Worm (Caenorhabditis elegans) whole organism, young adult: ENCODE measurements around the gene C27B7.6.

Experiments used
- B0019.2 ChIP-seq: fragments of 200-800 bp; sonication (Bioruptor generic); conservative IDR thresholded peaks from 2 replicates; pipeline ENCODE4 v1.3.6; 2022; ENCODE audit warnings: missing genetic modification reagents, missing genetic modification characterization, missing compliant biosample characterization
- F33H1.4 ChIP-seq: fragments of 200-800 bp; sonication (Bioruptor generic); IDR thresholded peaks from 2 replicates; pipeline ENCODE4 v1.3.6; 2022; ENCODE audit warnings: missing genetic modification reagents, missing genetic modification characterization, missing compliant biosample characterization
- F57A8.1 ChIP-seq: fragments of 200-800 bp; sonication (Bioruptor generic); optimal IDR thresholded peaks from 2 replicates; lab custom pipeline; 2018; ENCODE audit warnings: mild to moderate bottlenecking, missing genetic modification characterization, moderate library complexity, missing compliant biosample characterization
- K12H6.12 ChIP-seq: fragments of 200-800 bp; sonication (Bioruptor generic); optimal IDR thresholded peaks from 2 replicates; lab custom pipeline; 2018; ENCODE audit warnings: mild to moderate bottlenecking, missing genetic modification characterization, missing compliant biosample characterization
- Y95B8A.8 ChIP-seq: fragments of 200-800 bp; sonication (Bioruptor generic); IDR thresholded peaks from 2 replicates; pipeline ENCODE4 v1.3.6; 2022; ENCODE audit warnings: missing genetic modification reagents, missing genetic modification characterization, missing compliant biosample characterization
- attf-3 ChIP-seq: fragments of 200-800 bp; sonication (Bioruptor generic); conservative IDR thresholded peaks from 2 replicates; pipeline ENCODE4 v1.3.6; 2022; ENCODE audit warnings: missing genetic modification reagents, missing genetic modification characterization, missing compliant biosample characterization
- cebp-1 ChIP-seq, 2 experiments: fragments of 200-800 bp in 1 of 2; sonication (Bioruptor generic) in 1 of 2; sonication (generic microtip) in 1 of 2; IDR thresholded peaks in 1 of 2; optimal IDR thresholded peaks in 1 of 2; 2 replicates each; pipeline versions ENCODE4 v1.3.6 to Lab custom; 2017 to 2022; ENCODE audit warnings: missing compliant biosample characterization in 2 of 2, missing genetic modification characterization in 2 of 2, mild to moderate bottlenecking in 1 of 2, missing genetic modification reagents in 1 of 2, moderate library complexity in 1 of 2
- dpff-1 ChIP-seq: sonication (generic microtip); optimal IDR thresholded peaks from 2 replicates; lab custom pipeline; 2017; ENCODE audit warnings: mild to moderate bottlenecking, missing genetic modification characterization, missing compliant biosample characterization
- egl-18 ChIP-seq: fragments of 200-800 bp; sonication (Bioruptor generic); IDR thresholded peaks from 2 replicates; pipeline ENCODE4 v1.3.6; 2022; ENCODE audit warnings: missing genetic modification reagents, missing genetic modification characterization, missing compliant biosample characterization
- ekl-4 ChIP-seq: fragments of 200-800 bp; sonication (Bioruptor generic); IDR thresholded peaks from 2 replicates; pipeline ENCODE4 v1.3.6; 2022; ENCODE audit warnings: missing genetic modification reagents, missing genetic modification characterization, missing compliant biosample characterization
- let-607 ChIP-seq, 2 experiments: fragments of 200-800 bp in 1 of 2; sonication (Bioruptor generic) in 1 of 2; sonication (generic microtip) in 1 of 2; optimal IDR thresholded peaks; 2 replicates each; lab custom pipeline; 2016 to 2018; ENCODE audit warnings: mild to moderate bottlenecking in 2 of 2, missing compliant biosample characterization in 2 of 2, missing genetic modification characterization in 2 of 2, moderate library complexity in 2 of 2, missing genotype in 1 of 2
- nhr-120 ChIP-seq: fragments of 200-800 bp; sonication (Bioruptor generic); IDR thresholded peaks from 2 replicates; pipeline ENCODE4 v1.3.6; 2022; ENCODE audit warnings: missing genetic modification characterization, missing compliant biosample characterization
- pha-4 ChIP-seq: fragments of 150-350 bp; sonication (generic microtip); optimal IDR thresholded peaks from 2 replicates; lab custom pipeline; 2014; ENCODE audit warnings: missing biosample characterization, missing genetic modification reagents, missing genetic modification characterization
- repo-1 ChIP-seq: sonication (generic microtip); optimal IDR thresholded peaks from 2 replicates; lab custom pipeline; 2017; ENCODE audit warnings: mild to moderate bottlenecking, missing genetic modification characterization, missing compliant biosample characterization
- sea-2 ChIP-seq: fragments of 200-800 bp; sonication (Bioruptor generic); IDR thresholded peaks from 2 replicates; pipeline ENCODE4 v1.3.6; 2022; ENCODE audit warnings: missing genetic modification characterization, missing compliant biosample characterization
- tbp1 ChIP-seq: fragments of 200-800 bp; sonication (Bioruptor generic); optimal IDR thresholded peaks from 2 replicates; lab custom pipeline; 2018; ENCODE audit warnings: mild to moderate bottlenecking, missing genetic modification characterization, missing compliant biosample characterization
- ztf-25 ChIP-seq: fragments of 200-800 bp; sonication (Bioruptor generic); IDR thresholded peaks from 2 replicates; pipeline ENCODE4 v1.3.6; 2022; ENCODE audit warnings: missing genetic modification reagents, missing genetic modification characterization, missing compliant biosample characterization
- ztf-6 ChIP-seq: fragments of 200-800 bp; sonication (Bioruptor generic); IDR thresholded peaks from 2 replicates; pipeline ENCODE4 v1.3.6; 2022; ENCODE audit warnings: missing genetic modification reagents, missing genetic modification characterization, missing compliant biosample characterization

Gene C27B7.6

ce11 chrIV:8853301-8853700 is 52.8 kb downstream of the C27B7.6 start:
- TF ChIP-seq sea-2 = no peak
- no peak for TF ChIP-seq tbp1
- no peak for TF ChIP-seq B0019.2
- no peak for TF ChIP-seq repo-1 (tag; lab: Kevin White, UChicago)
- no peak for TF ChIP-seq ztf-6 (GFP tag; lab: Robert Waterston, UW)
- TF ChIP-seq egl-18 = no peak
- TF ChIP-seq K12H6.12 (tag; lab: Kevin White, UChicago) = no peak
- no peak for TF ChIP-seq let-607 (tag; optimal IDR thresholded peaks at IDR 0.05; lab: Kevin White, UChicago)
- no peak for TF ChIP-seq ztf-25 (GFP tag; lab: Robert Waterston, UW)
- no peak for TF ChIP-seq cebp-1 (GFP tag; IDR thresholded peaks at IDR 0.05; lab: Robert Waterston, UW)
- no peak for TF ChIP-seq cebp-1 (tag; optimal IDR thresholded peaks at IDR 0.05; lab: Kevin White, UChicago)
- TF ChIP-seq ekl-4 (GFP tag; lab: Robert Waterston, UW) = no peak
- no peak for TF ChIP-seq Y95B8A.8 (GFP tag; lab: Robert Waterston, UW)
- TF ChIP-seq attf-3 (GFP tag; lab: Robert Waterston, UW) = no peak
- TF ChIP-seq nhr-120 (GFP tag; lab: Robert Waterston, UW) = no peak
- no peak for TF ChIP-seq F33H1.4 (GFP tag; lab: Robert Waterston, UW)
- TF ChIP-seq dpff-1 (tag; lab: Kevin White, UChicago) = no peak
- TF ChIP-seq F57A8.1 = no peak
- TF ChIP-seq pha-4 (tag; lab: Kevin White, UChicago) = no peak
